Worm (Caenorhabditis elegans): ENCODE measurements around the gene srlf-37.

DNA sequence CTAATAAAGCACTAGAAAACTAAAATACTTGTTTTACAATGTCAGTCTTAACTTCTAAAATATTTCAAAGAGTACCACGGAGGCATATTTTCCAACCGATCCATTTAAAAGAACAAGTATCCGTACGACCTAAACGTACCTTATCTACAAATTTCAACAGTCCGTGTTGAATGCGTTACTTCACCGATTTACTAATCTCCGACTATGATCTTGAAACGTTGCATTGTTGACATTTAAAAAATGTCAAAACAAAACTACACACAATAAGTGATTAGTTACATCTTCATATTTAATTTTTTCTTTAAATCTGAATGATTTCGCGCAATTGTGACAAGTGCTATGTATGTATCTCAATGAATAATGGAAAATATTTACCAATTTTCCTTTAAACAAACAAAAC, 6.2 kb downstream of the srlf-37 start:
- TF ChIP-seq ceh-28 (tag; optimal IDR thresholded peaks at IDR 0.05) (no peak), unc-62 (GFP tag; optimal IDR thresholded peaks at IDR 0.05 in 1 of 2) (no peak), unc-62 (tag; optimal IDR thresholded peaks at IDR 0.05) (no peak), nhr-6 (tag; optimal IDR thresholded peaks at IDR 0.05) (no peak), pha-4 (GFP tag; IDR thresholded peaks at IDR 0.05) (no peak), pha-4 (tag; optimal IDR thresholded peaks at IDR 0.05) (no peak), snpc-4 (tag; optimal IDR thresholded peaks at IDR 0.05) (no peak), unc-39 (tag; optimal IDR thresholded peaks at IDR 0.05) (no peak), attf-4 (tag; optimal IDR thresholded peaks at IDR 0.05) (no peak), unc-130 (GFP tag; optimal IDR thresholded peaks at IDR 0.05) (no peak), spr-3 (GFP tag; optimal IDR thresholded peaks at IDR 0.05) (no peak), nhr-111 (GFP tag; optimal IDR thresholded peaks at IDR 0.05) (no peak)
